Worm (Caenorhabditis elegans): ENCODE results near the gene math-8.
"Not testable (repeated sequence)": the region's sequence is repeated elsewhere in the genome, so short reads cannot be mapped to it uniquely, and the experiment has no call there.

Gene math-8

DNA sequence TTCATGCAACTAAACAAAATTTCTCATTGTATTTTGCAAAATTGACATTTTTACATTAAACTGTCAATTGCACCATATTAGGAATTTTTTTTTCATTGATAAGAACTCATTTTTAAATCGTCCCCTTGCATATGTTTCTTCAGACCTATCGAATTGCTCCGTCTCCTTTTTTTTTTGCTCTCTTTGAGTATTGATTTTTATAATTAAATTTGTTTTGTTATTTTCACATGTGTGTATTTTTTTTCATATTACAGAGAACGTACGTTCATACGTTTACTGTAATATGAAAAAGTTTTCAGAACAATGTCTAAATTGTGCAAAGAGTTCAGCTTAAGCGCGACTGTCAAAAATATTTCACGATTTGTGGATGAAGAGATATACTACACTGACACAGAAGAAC is 19.9 kb downstream of the math-8 start, which contains the start of gene math-14:
Gene math-14 (plus strand): TSS at position 301 of the 400 bp plus-strand sequence.
- TF ChIP-seq ceh-36 (tag; optimal IDR thresholded peaks at IDR 0.05): no peak
- TF ChIP-seq hmg-4 (GFP tag; optimal IDR thresholded peaks at IDR 0.05): no peak
- TF ChIP-seq hmbx-1 (tag; optimal IDR thresholded peaks at IDR 0.05): no peak
- no peak for TF ChIP-seq sea-1 (GFP tag; conservative IDR thresholded peaks at IDR 0.05)
- TF ChIP-seq pes-1 (GFP tag; IDR thresholded peaks at IDR 0.05): no peak
- TF ChIP-seq F13C5.2 (tag; optimal IDR thresholded peaks at IDR 0.05): no peak
- no peak for TF ChIP-seq tbx-11 (GFP tag; IDR thresholded peaks at IDR 0.05)
- no peak for TF ChIP-seq tra-4 (tag; optimal IDR thresholded peaks at IDR 0.05)

DNA sequence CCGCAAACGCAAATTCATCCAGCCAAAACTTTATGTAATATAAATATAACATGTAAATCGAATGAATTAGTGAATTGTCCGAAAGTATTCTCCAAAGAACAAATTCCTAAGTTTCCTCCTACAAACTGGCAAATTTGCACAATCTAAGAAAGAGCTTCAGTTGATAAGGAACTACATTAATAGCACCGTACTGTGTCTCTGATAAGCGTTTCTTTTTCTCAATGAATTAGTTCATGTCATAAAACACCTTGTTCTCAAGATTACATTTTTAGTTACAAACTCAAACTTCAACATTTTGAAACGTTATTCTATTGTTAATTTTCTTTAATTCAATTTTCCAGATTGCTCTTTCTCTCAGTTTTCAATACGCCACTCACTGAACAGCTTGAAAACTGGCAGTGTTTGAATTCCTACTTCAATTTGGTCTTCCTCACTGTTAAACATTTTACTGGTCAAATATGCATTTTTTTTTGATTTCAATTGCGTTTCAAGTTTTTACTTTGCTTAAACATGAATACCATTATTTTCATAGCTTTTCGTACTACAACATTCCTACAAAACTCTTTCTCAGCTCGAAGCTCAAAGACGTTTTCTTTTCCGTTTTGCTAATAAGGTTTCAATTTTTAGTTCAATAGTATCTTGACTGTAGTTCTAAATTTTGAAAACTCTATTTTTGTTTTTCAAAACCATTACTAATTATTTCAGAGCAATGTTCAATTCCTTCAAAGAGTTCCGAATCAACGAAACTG is 23.1 kb downstream of the math-8 start, which contains the start of gene math-15:
Gene math-15 (plus strand): TSS at position 699 of the 749 bp plus-strand sequence.
- no peak for TF ChIP-seq ceh-13 (GFP tag; optimal IDR thresholded peaks at IDR 0.05)
- TF ChIP-seq F13C5.2 (tag; optimal IDR thresholded peaks at IDR 0.05): no peak
- TF ChIP-seq ceh-36 (tag; optimal IDR thresholded peaks at IDR 0.05): no peak
- no peak for TF ChIP-seq B0310.2 (tag; optimal IDR thresholded peaks at IDR 0.05)
- no peak for TF ChIP-seq aly-1 (tag; optimal IDR thresholded peaks at IDR 0.05)
- no peak for TF ChIP-seq flt-1 (GFP tag; IDR thresholded peaks at IDR 0.05)
- TF ChIP-seq pes-1 (GFP tag; IDR thresholded peaks at IDR 0.05): no peak
- TF ChIP-seq tbx-11 (GFP tag; IDR thresholded peaks at IDR 0.05): no peak
- TF ChIP-seq hnd-1 (tag; optimal IDR thresholded peaks at IDR 0.05): no peak
- TF ChIP-seq tbx-37 (GFP tag; conservative IDR thresholded peaks at IDR 0.05): no peak
- TF ChIP-seq ets-7 (tag; optimal IDR thresholded peaks at IDR 0.05): no peak
- no peak for TF ChIP-seq tra-4 (tag; optimal IDR thresholded peaks at IDR 0.05)

DNA sequence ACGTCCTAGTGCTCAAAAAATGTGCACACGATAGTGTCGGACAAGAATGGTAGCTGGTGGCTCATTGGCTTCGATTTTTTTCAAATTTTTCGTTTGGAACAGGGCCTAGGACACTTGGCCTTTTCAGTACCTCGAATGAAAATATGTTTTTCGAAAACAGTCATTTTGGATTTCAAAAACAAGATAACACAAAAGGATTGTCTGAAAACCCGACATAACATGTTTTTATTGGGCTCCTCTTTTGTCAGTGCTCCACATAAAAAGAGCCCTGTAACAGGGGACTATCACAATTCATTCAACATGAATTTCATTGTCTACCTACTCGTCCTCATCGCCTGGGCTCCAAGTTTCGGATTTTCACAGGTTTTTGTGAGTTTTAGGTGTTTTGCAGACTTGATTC is 24.7 kb downstream of the math-8 start, which contains the start of gene C16C4.17:
Gene C16C4.17 (plus strand): TSS at position 301 of the 400 bp plus-strand sequence.
- TF ChIP-seq F13C5.2 (tag; optimal IDR thresholded peaks at IDR 0.05) (no peak), sea-1 (GFP tag; conservative IDR thresholded peaks at IDR 0.05) (no peak), ets-7 (tag; optimal IDR thresholded peaks at IDR 0.05) (no peak), aly-1 (tag; optimal IDR thresholded peaks at IDR 0.05) (no peak), B0310.2 (tag; optimal IDR thresholded peaks at IDR 0.05) (no peak), ceh-36 (tag; optimal IDR thresholded peaks at IDR 0.05) (no peak), hmg-4 (GFP tag; optimal IDR thresholded peaks at IDR 0.05) (no peak), ama-1 (optimal IDR thresholded peaks at IDR 0.05) (no peak)

DNA sequence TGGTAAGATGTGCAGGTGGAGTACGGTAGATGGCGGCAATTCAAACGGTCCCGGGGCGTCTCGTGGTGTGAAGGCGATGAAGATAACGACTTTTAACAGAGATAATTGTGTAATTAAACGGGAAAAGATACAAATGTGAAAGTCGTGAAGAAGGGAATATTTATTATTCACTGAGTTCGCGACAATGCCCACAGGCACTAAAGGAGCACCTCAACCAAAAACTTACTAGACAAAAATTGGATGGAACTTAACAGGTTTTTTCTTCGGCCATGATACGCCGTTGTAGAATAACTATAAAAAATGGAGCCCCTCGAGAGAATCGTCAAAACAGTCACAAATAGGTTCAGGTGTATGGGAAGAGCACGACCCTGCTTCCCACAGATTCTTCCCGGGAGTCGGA is 26.6 kb downstream of the math-8 start, which contains the start of gene fbxb-98:
Gene fbxb-98 (plus strand): TSS at position 301 of the 400 bp plus-strand sequence.
- not testable (repeated sequence) for TF ChIP-seq flt-1, scrt-1, pes-1 (GFP tag; IDR thresholded peaks at IDR 0.05)

DNA sequence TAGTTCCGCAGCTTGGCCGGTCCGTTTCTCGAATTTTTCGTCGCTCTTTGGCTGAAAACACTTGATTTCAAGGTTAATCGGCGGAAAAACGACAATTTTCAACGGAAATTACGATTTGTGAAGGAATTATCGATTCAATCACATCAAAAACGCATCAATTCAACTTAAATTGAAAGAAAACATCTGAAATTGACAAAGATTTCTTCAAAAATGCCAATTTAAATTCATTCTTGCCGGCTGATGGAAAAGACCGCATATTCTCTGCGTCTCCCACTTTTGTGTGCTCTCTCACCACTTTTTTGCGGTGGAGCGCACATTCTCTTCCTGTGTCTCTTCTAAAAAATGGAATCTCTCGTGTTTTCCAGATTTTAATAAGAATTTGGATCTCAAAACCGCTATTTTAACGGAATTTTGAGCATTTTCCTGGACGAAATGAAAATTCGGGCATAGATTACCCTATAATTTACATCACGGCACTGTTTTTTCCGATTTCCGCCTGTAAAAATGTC is 27.6 kb downstream of the math-8 start, which contains the start of gene C16C4.18:
Gene C16C4.18 (minus strand): TSS at position 51 of the 509 bp plus-strand sequence.
- not testable (repeated sequence) for TF ChIP-seq sea-1 (GFP tag; conservative IDR thresholded peaks at IDR 0.05); aly-1 (tag; optimal IDR thresholded peaks at IDR 0.05); tbx-37 (GFP tag; conservative IDR thresholded peaks at IDR 0.05)

DNA sequence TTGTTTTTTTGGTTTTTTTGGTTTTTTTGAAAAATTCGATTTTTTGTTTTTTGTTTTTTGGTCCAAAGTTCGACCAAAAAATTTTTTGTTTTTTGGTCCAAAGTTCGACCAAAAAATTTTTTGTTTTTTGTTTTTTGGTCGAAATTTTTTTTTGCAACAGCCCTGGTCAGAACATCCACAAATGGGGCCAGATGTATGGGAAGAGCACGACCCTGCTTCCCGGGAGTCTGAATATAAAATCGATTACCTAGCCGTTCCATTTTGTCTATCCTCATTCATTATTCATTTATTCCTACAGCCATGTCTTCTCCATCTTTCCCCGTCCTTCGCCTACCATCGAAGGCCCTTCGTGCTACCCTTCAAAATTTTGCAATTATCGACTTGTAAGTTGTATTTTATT is 34.9 kb downstream of the math-8 start, which contains the start of gene fbxb-95:
Gene fbxb-95 (plus strand): TSS at position 301 of the 400 bp plus-strand sequence.
- not testable (repeated sequence) for TF ChIP-seq aly-1, hnd-1, B0310.2 (tag; optimal IDR thresholded peaks at IDR 0.05)

DNA sequence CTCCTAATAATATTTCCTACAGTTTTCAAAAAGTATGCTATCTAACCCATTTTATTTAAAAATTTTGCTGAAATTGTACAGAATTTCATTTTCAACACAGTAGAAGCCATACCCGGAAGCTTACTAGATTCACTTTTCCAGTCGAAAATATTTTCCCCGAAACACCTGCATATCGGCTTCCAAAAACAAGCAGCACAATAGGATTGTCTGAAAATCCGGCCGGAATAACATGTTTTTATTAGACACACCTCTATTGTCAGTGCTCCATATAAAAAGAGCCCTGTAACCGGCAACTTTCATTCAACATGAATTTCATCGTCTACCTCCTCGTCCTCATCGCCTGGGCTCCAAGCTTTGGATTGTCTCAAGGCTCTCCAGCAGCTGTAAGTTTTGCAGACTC is 36.5 kb downstream of the math-8 start, which contains the start of gene C52E2.2:
Gene C52E2.2 (plus strand): TSS at position 301 of the 400 bp plus-strand sequence.
- no peak for TF ChIP-seq ets-7 (tag; optimal IDR thresholded peaks at IDR 0.05)
- no peak for TF ChIP-seq sea-1 (GFP tag; conservative IDR thresholded peaks at IDR 0.05)
- TF ChIP-seq tra-4 (tag; optimal IDR thresholded peaks at IDR 0.05): no peak
- no peak for TF ChIP-seq hnd-1 (tag; optimal IDR thresholded peaks at IDR 0.05)
- TF ChIP-seq tbx-37 (GFP tag; conservative IDR thresholded peaks at IDR 0.05): no peak
- TF ChIP-seq flt-1 (GFP tag; IDR thresholded peaks at IDR 0.05): no peak
- TF ChIP-seq F13C5.2 (tag; optimal IDR thresholded peaks at IDR 0.05): no peak
- no peak for TF ChIP-seq aly-1 (tag; optimal IDR thresholded peaks at IDR 0.05)
- no peak for TF ChIP-seq ceh-13 (GFP tag; optimal IDR thresholded peaks at IDR 0.05)
- no peak for TF ChIP-seq ceh-36 (tag; optimal IDR thresholded peaks at IDR 0.05)
- no peak for TF ChIP-seq hmbx-1 (tag; optimal IDR thresholded peaks at IDR 0.05)
- TF ChIP-seq ama-1 (optimal IDR thresholded peaks at IDR 0.05): no peak

DNA sequence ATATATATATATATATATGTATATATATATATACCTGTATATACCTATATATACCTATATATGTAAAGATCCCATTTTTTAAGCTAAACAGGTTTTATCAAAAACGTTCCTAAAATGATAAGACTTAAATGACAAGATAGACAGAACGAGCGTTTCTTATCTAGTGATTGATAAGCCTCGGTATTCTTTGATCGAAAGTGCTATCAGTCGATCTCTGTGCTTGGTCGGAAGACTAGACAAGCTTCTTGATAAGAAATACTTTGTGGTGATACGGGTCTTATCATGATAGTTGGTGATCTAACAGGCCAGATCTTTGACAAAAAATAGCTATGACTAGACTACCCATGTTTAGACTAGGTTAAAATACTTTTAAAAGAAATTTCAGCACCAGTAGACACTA is 37.3 kb downstream of the math-8 start:
- no peak for TF ChIP-seq hmbx-1 (tag; optimal IDR thresholded peaks at IDR 0.05)
- no peak for TF ChIP-seq flt-1 (GFP tag; IDR thresholded peaks at IDR 0.05)
- no peak for TF ChIP-seq ets-7 (tag; optimal IDR thresholded peaks at IDR 0.05)
- no peak for TF ChIP-seq ceh-36 (tag; optimal IDR thresholded peaks at IDR 0.05)
- no peak for TF ChIP-seq aly-1 (tag; optimal IDR thresholded peaks at IDR 0.05)
- no peak for TF ChIP-seq scrt-1 (GFP tag; IDR thresholded peaks at IDR 0.05)
- TF ChIP-seq hmg-4 (GFP tag; optimal IDR thresholded peaks at IDR 0.05): no peak
- TF ChIP-seq tra-4 (tag; optimal IDR thresholded peaks at IDR 0.05): no peak
- no peak for TF ChIP-seq pes-1 (GFP tag; IDR thresholded peaks at IDR 0.05)
- TF ChIP-seq sea-1 (GFP tag; conservative IDR thresholded peaks at IDR 0.05): no peak
- no peak for TF ChIP-seq F13C5.2 (tag; optimal IDR thresholded peaks at IDR 0.05)
- TF ChIP-seq ceh-13 (GFP tag; optimal IDR thresholded peaks at IDR 0.05): no peak
- TF ChIP-seq hnd-1 (tag; optimal IDR thresholded peaks at IDR 0.05): no peak
- no peak for TF ChIP-seq tbx-11 (GFP tag; IDR thresholded peaks at IDR 0.05)
- TF ChIP-seq B0310.2 (tag; optimal IDR thresholded peaks at IDR 0.05): no peak
- TF ChIP-seq ama-1 (optimal IDR thresholded peaks at IDR 0.05): no peak
- no peak for TF ChIP-seq tbx-37 (GFP tag; conservative IDR thresholded peaks at IDR 0.05)

Measured in whole organism, early embryonic.